Fruit fly (Drosophila melanogaster): Measurements from ENCODE around the gene CG9519.

CG9519 gene

dm6 chrX:14856261-14856660, at the start of gene CG9519:
TSS of gene CG9519 (minus strand) at chrX:14856361.
- TF ChIP-seq noc (tag; optimal IDR thresholded peaks at IDR 0.05): no peak

DNA sequence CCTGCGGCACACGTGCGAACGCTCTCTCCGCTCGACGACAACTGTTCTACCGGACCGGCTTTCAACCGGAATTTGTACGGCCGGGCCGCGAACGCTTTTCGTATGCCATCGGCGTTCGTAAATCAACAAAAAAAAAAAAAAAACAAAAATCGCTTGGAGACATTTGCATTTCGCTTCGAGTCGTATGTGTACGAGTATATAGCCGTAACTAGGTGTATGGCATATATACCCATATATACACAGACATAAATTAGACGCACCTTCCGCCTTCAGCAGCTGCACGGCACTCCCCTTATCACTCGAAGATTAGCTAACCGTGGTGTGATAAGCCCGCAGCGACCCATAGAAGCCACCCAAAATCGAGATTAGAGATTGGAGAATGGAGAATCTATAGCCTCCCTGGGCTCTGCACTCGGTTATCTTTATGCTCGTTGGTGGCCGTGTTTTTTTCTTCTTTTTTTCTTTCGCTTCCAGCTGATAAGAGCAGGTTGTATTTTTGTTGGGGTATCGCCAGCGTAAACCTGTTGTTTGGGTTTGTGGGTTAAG, 49.4 kb upstream of the CG9519 start, which contains the start of gene CG9512:
CG9512 (minus strand) TSS at position 51 of the 546 bp plus-strand sequence.
- TF ChIP-seq noc (tag; optimal IDR thresholded peaks at IDR 0.05): peak; percentile 33

DNA sequence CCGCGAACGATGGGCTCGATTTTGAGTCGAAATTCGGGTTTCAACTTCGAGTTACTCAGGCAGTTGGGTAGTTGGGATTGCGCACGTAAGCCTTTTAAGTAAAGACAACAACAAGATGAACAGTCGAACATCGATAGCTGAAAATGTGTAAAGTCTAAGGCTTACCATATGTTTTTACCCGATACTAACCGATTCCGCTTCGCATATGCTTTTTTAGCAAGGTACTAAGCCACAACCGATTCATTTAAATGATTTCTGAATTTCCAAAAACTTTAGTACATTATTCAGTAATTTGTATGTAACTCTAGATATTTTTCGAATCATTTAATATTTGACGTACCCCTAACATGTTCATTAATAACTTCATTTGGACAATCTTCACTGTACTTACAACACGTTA, 41.4 kb upstream of the CG9519 start:
- no peak for TF ChIP-seq noc (tag; optimal IDR thresholded peaks at IDR 0.05)

- no peak for TF ChIP-seq noc (tag; optimal IDR thresholded peaks at IDR 0.05)
Measured at dm6 chrX:14896791-14897190, 40.6 kb upstream of the CG9519 start, which contains the start of gene CG9514. TSS of gene CG9514 (minus strand) at chrX:14896891.

DNA sequence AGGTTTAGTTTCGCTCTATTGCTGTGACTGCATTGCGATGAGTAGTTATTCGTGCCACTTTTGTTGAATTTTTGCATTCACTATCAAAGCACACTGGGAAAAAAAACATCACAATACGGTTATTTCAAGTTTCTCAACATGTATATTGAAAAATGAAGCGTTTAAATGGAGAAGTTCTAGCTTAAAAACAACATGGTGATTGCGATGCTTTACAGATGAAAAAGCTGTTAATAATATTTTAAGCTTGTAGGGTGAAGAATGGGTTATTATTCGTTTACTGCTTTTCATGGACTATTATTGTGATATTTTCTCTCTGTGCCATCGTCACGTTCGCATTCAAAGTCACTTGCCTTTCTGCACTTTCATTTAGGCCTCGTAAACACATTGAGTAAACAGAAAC, 40.1 kb upstream of the CG9519 start:
- TF ChIP-seq noc (tag; optimal IDR thresholded peaks at IDR 0.05): no peak

DNA sequence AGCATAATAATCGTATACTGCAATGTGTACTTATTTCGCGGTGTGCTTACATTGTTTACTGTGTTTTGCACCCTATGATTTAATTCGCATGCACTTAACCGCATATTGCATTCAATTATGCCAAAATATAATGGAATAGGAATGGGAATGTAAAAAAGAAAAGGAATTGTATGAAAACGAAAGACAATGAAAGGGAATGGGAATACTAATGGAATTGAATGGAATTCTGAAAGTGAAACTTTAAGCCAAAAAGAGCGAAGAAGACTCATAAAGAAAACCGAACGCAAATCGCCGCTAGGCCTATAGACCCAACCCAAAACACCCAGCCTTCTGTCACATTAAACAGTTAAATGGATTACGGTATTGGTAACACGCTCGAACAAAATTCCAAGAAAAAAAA, 37.7 kb upstream of the CG9519 start:
- no peak for TF ChIP-seq noc (tag; optimal IDR thresholded peaks at IDR 0.05)

- TF ChIP-seq noc (tag; optimal IDR thresholded peaks at IDR 0.05): no peak
Measured at dm6 chrX:14892303-14892702, 36.1 kb upstream of the CG9519 start.

- TF ChIP-seq noc (tag; optimal IDR thresholded peaks at IDR 0.05): no peak
Measured at dm6 chrX:14885554-14885953, 29.4 kb upstream of the CG9519 start.

dm6 chrX:14883993-14884392, 27.8 kb upstream of the CG9519 start:
- no peak for TF ChIP-seq noc (tag; optimal IDR thresholded peaks at IDR 0.05)

- TF ChIP-seq noc (tag; optimal IDR thresholded peaks at IDR 0.05): peak; percentile 89
Measured at dm6 chrX:14882536-14883118, 26.5 kb upstream of the CG9519 start, which contains the start of the genes CG45064 and CG45065. TSS of gene CG45064 (minus strand) at chrX:14882586. TSS of gene CG45065 (minus strand) at chrX:14882586.

DNA sequence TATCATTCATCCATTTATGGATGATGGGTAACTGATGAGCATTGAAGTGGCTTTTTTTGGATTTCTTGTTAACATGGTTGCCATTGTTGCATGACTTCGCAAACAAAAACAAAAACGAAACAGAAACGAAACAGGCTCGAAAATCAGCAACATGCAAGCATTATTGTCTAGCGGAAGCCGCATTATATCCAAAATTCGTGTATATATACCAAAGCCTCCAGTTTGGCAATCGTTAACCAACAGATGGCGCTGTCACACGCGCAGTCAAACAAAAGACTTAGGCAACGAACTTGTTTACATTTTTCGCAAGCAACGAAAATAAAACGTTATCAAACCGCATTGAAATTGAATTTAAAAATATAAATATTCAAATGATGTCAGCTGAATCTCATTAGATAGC, 22.8 kb upstream of the CG9519 start:
- no peak for TF ChIP-seq noc (tag; optimal IDR thresholded peaks at IDR 0.05)

DNA sequence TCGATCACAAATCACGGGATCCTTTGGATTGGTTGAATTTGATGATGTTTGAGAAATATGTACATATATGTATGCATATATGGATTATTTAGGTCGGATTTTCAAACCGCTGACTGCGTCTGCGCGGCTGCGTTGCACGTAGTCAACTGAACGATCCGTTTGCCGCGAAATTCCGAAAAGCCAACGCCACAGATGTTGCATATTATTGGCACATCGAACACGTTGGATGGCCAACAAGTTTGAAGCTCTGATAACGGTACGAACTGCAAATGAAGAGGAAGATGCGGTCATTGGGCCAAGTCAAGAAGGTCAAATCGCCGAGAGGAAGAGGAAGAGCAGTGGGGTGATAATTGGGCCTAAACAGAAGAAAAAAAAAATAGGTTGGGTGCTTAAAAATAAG, 14.9 kb upstream of the CG9519 start, which contains the start of gene CG9518:
CG9518 (minus strand) TSS at position 154 of the 400 bp plus-strand sequence.
- TF ChIP-seq noc (tag; optimal IDR thresholded peaks at IDR 0.05): no peak

- no peak for TF ChIP-seq noc (tag; optimal IDR thresholded peaks at IDR 0.05)
Measured at dm6 chrX:14868414-14868813, 12.3 kb upstream of the CG9519 start.

DNA sequence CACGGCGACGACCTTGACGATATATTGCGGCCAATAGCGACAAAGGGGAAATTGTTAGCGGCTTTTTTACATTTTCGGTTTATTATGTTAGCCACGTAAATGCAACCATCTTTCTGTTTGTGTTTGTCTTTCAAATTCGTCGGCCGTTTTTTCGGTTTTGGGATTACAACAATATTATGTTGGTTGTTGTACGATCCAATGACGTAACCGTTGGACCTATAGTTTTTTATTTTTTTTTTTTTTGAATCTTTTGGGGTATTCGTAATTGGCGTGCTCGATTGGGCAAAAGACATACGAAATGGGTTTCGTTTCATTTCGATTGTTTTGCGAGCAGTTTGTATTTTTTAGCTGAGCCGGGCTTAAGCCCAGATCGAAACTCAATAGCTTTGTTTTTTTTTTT, 10.8 kb upstream of the CG9519 start:
- TF ChIP-seq noc (tag; optimal IDR thresholded peaks at IDR 0.05): no peak

- TF ChIP-seq noc (tag; optimal IDR thresholded peaks at IDR 0.05): no peak
Measured at dm6 chrX:14862494-14862893, 6.3 kb upstream of the CG9519 start.

dm6 chrX:14858951-14859350, 2.8 kb upstream of the CG9519 start, which contains the start of gene CG46399:
TSS of gene CG46399 (plus strand) at chrX:14859251.
- no peak for TF ChIP-seq noc (tag; optimal IDR thresholded peaks at IDR 0.05)

dm6 chrX:14857883-14858282, 1.7 kb upstream of the CG9519 start:
- TF ChIP-seq noc (tag; optimal IDR thresholded peaks at IDR 0.05): no peak
